In genomic region chrX:5744992-5745732, dm6 we compare ENCODE assay signal across 1 fruit fly cellular context.
TF ChIP-seq lines count a peak whose summit lies in the region.

No protein-coding gene starts in this region.

TF ChIP-seq in whole organism, embryonic, 481 proteins besides CTCF, POLR2A, EP300 and RAD21 (continued from another document and continues in another):
- TF ChIP-seq CG6175 (GFP tag; IDR thresholded peaks at IDR 0.05; lab: Robert Waterston, UW), result peak; percentile 68
- TF ChIP-seq salm (tag; optimal IDR thresholded peaks at IDR 0.05; lab: Kevin White, UChicago), result no peak
- TF ChIP-seq shn (GFP tag; optimal IDR thresholded peaks at IDR 0.05; lab: Kevin White, UChicago), result no peak
- no peak for TF ChIP-seq NC2β (GFP tag; optimal IDR thresholded peaks at IDR 0.05; lab: Kevin White, UChicago)
- no peak for TF ChIP-seq CG9817 (tag; optimal IDR thresholded peaks at IDR 0.05; lab: Kevin White, UChicago)
- TF ChIP-seq CG12155 (GFP tag; optimal IDR thresholded peaks at IDR 0.05; lab: Kevin White, UChicago), result peak; percentile 49
- peak; percentile 42 for TF ChIP-seq CG9437 (GFP tag; optimal IDR thresholded peaks at IDR 0.05; lab: Kevin White, UChicago)
- peak; percentile 23 for TF ChIP-seq zfh2 (GFP tag; optimal IDR thresholded peaks at IDR 0.05; lab: Kevin White, UChicago)
- no peak for TF ChIP-seq CG30020 (tag; optimal IDR thresholded peaks at IDR 0.05; lab: Kevin White, UChicago)
- no peak for TF ChIP-seq ato (GFP tag; IDR thresholded peaks at IDR 0.05; lab: Robert Waterston, UW; ENCODE audit: partially characterized antibody)
- no peak for TF ChIP-seq ara (GFP tag; IDR thresholded peaks at IDR 0.05; lab: Robert Waterston, UW)
- peak; percentile 65 for TF ChIP-seq vnd (GFP tag; IDR thresholded peaks at IDR 0.05; lab: Robert Waterston, UW; ENCODE audit: partially characterized antibody)
- no peak for TF ChIP-seq CG10654 (GFP tag; optimal IDR thresholded peaks at IDR 0.05; lab: Kevin White, UChicago)
- TF ChIP-seq ttk (GFP tag; IDR thresholded peaks at IDR 0.05; lab: Robert Waterston, UW), result no peak
- TF ChIP-seq CG5180 (GFP tag; optimal IDR thresholded peaks at IDR 0.05; lab: Kevin White, UChicago), result no peak
- peak; percentile 0 for TF ChIP-seq disco-r (GFP tag; optimal IDR thresholded peaks at IDR 0.05; lab: Kevin White, UChicago)
- peak in 1 of 2 experiments; percentile 93 for TF ChIP-seq Pdp1 (GFP tag; optimal IDR thresholded peaks at IDR 0.05; lab: Kevin White, UChicago)
- TF ChIP-seq CG7271 (tag; optimal IDR thresholded peaks at IDR 0.05; lab: Kevin White, UChicago), result no peak
- peak; percentile 19 for TF ChIP-seq CG7839 (tag; optimal IDR thresholded peaks at IDR 0.05; lab: Kevin White, UChicago)
- no peak for TF ChIP-seq Bdp1 (GFP tag; optimal IDR thresholded peaks at IDR 0.05; lab: Kevin White, UChicago)
- peak; percentile 53 for TF ChIP-seq maf-S (GFP tag; optimal IDR thresholded peaks at IDR 0.05; lab: Kevin White, UChicago)
- TF ChIP-seq CG8944 (GFP tag; optimal IDR thresholded peaks at IDR 0.05; lab: Kevin White, UChicago), result no peak
- 0 out of 2 replicates have a peak, but pooled peaks have one; percentile 35 for TF ChIP-seq Ptx1 (GFP tag; IDR thresholded peaks at IDR 0.05; lab: Robert Waterston, UW)
- no peak for TF ChIP-seq CG2875 (GFP tag; optimal IDR thresholded peaks at IDR 0.05; lab: Kevin White, UChicago)
- TF ChIP-seq tio (GFP tag; optimal IDR thresholded peaks at IDR 0.05; lab: Kevin White, UChicago), result peak; percentile 12
- no peak for TF ChIP-seq CG10274 (GFP tag; optimal IDR thresholded peaks at IDR 0.05; lab: Kevin White, UChicago)
- TF ChIP-seq bbx (GFP tag; IDR thresholded peaks at IDR 0.05; lab: Robert Waterston, UW; ENCODE audit: partially characterized antibody), result peak; percentile 46
- peak; percentile 22 for TF ChIP-seq CG15011 (GFP tag; optimal IDR thresholded peaks at IDR 0.05; lab: Kevin White, UChicago)
- TF ChIP-seq scrt (GFP tag; optimal IDR thresholded peaks at IDR 0.05; lab: Kevin White, UChicago), result no peak
- no peak for TF ChIP-seq usp (GFP tag; optimal IDR thresholded peaks at IDR 0.05; lab: Kevin White, UChicago)
- TF ChIP-seq Oli (tag; optimal IDR thresholded peaks at IDR 0.05; lab: Kevin White, UChicago), result peak; percentile 23
- TF ChIP-seq Lpt (GFP tag; optimal IDR thresholded peaks at IDR 0.05; lab: Kevin White, UChicago), result no peak
- TF ChIP-seq grau (tag; optimal IDR thresholded peaks at IDR 0.05; lab: Kevin White, UChicago), result peak; percentile 9
- TF ChIP-seq ac (GFP tag; optimal IDR thresholded peaks at IDR 0.05; lab: Kevin White, UChicago), result no peak
- TF ChIP-seq chif (GFP tag; optimal IDR thresholded peaks at IDR 0.05; lab: Kevin White, UChicago), result peak in 1 of 2 experiments; percentile 41
- no peak for TF ChIP-seq org-1 (GFP tag; optimal IDR thresholded peaks at IDR 0.05; lab: Kevin White, UChicago)
- TF ChIP-seq croc (GFP tag; conservative IDR thresholded peaks at IDR 0.05; lab: Robert Waterston, UW), result no peak
- 0 out of 3 replicates have a peak, but pooled peaks have one; percentile 18 for TF ChIP-seq tgo (GFP tag; IDR thresholded peaks at IDR 0.05; lab: Robert Waterston, UW)
- TF ChIP-seq CG10366 (GFP tag; IDR thresholded peaks at IDR 0.05; lab: Robert Waterston, UW), result peak; percentile 10; the same call in 1 of the 2 replicates
- TF ChIP-seq E2f1 (GFP tag; IDR thresholded peaks at IDR 0.05; lab: Robert Waterston, UW), result no peak
- no peak for TF ChIP-seq gsb-n (tag; optimal IDR thresholded peaks at IDR 0.05; lab: Kevin White, UChicago)
- TF ChIP-seq bsh (GFP tag; optimal IDR thresholded peaks at IDR 0.05; lab: Kevin White, UChicago), result no peak
- no peak for TF ChIP-seq Ssrp (tag; optimal IDR thresholded peaks at IDR 0.05; lab: Kevin White, UChicago)
- TF ChIP-seq HLH54F (GFP tag; optimal IDR thresholded peaks at IDR 0.05; lab: Kevin White, UChicago), result no peak
- TF ChIP-seq lola (GFP tag; optimal IDR thresholded peaks at IDR 0.05; lab: Kevin White, UChicago), result peak in 1 of 3 experiments; percentile 24
- TF ChIP-seq Nf-YB (GFP tag; optimal IDR thresholded peaks at IDR 0.05; lab: Kevin White, UChicago), result no peak
- no peak for TF ChIP-seq ap (GFP tag; IDR thresholded peaks at IDR 0.05; lab: Robert Waterston, UW)
- TF ChIP-seq CG4282 (GFP tag; optimal IDR thresholded peaks at IDR 0.05; lab: Kevin White, UChicago), result no peak
- peak; percentile 38 for TF ChIP-seq CG32532 (GFP tag; IDR thresholded peaks at IDR 0.05; lab: Robert Waterston, UW)
- no peak for TF ChIP-seq CG1647 (GFP tag; optimal IDR thresholded peaks at IDR 0.05; lab: Kevin White, UChicago)
- no peak for TF ChIP-seq Sox102F (GFP tag; optimal IDR thresholded peaks at IDR 0.05; lab: Kevin White, UChicago)
- TF ChIP-seq CG7357 (GFP tag; IDR thresholded peaks at IDR 0.05; lab: Robert Waterston, UW), result 0 out of 3 replicates have a peak, but pooled peaks have one; percentile 22
- no peak for TF ChIP-seq ranshi (GFP tag; IDR thresholded peaks at IDR 0.05; lab: Robert Waterston, UW)
- peak; percentile 4 for TF ChIP-seq CG4820 (GFP tag; optimal IDR thresholded peaks at IDR 0.05; lab: Kevin White, UChicago)
- TF ChIP-seq CG18011 (GFP tag; optimal IDR thresholded peaks at IDR 0.05; lab: Kevin White, UChicago), result no peak
- TF ChIP-seq CG12219 (GFP tag; optimal IDR thresholded peaks at IDR 0.05; lab: Kevin White, UChicago), result no peak
- no peak for TF ChIP-seq MESR4 (GFP tag; optimal IDR thresholded peaks at IDR 0.05; lab: Kevin White, UChicago)
- TF ChIP-seq Trl (optimal IDR thresholded peaks at IDR 0.05; lab: Kevin White, UChicago), result peak in 1 of 2 experiments; percentile 11
- TF ChIP-seq Trl (GFP tag; optimal IDR thresholded peaks at IDR 0.05; lab: Kevin White, UChicago), result no peak
- TF ChIP-seq CG11247 (GFP tag; IDR thresholded peaks at IDR 0.05; lab: Robert Waterston, UW), result no peak
- TF ChIP-seq tll (GFP tag; optimal IDR thresholded peaks at IDR 0.05; lab: Kevin White, UChicago), result no peak
- TF ChIP-seq Oaz (GFP tag; IDR thresholded peaks at IDR 0.05; lab: Robert Waterston, UW), result no peak
- TF ChIP-seq dpn (GFP tag; optimal IDR thresholded peaks at IDR 0.05; lab: Kevin White, UChicago), result peak in 1 of 2 experiments; percentile 4
- peak; percentile 30 for TF ChIP-seq CG1529 (GFP tag; optimal IDR thresholded peaks at IDR 0.05; lab: Kevin White, UChicago)
- TF ChIP-seq CG3995 (GFP tag; optimal IDR thresholded peaks at IDR 0.05; lab: Kevin White, UChicago), result no peak
- 0 out of 2 replicates have a peak, but pooled peaks have one; percentile 7 for TF ChIP-seq vvl (GFP tag; IDR thresholded peaks at IDR 0.05; lab: Robert Waterston, UW)
- peak; percentile 66 for TF ChIP-seq CG2120 (GFP tag; optimal IDR thresholded peaks at IDR 0.05; lab: Kevin White, UChicago)
- TF ChIP-seq corto (GFP tag; optimal IDR thresholded peaks at IDR 0.05; lab: Kevin White, UChicago), result no peak
- TF ChIP-seq Hr3 (GFP tag; optimal IDR thresholded peaks at IDR 0.05; lab: Kevin White, UChicago), result no peak
- TF ChIP-seq sna (GFP tag; IDR thresholded peaks at IDR 0.05; lab: Robert Waterston, UW; ENCODE audit: partially characterized antibody), result 0 out of 2 replicates have a peak, but pooled peaks have one; percentile 43
- no peak for TF ChIP-seq kay (GFP tag; optimal IDR thresholded peaks at IDR 0.05; lab: Kevin White, UChicago)
- TF ChIP-seq tin (GFP tag; optimal IDR thresholded peaks at IDR 0.05; lab: Kevin White, UChicago), result peak; percentile 12
- no peak for TF ChIP-seq Chrac-16 (GFP tag; optimal IDR thresholded peaks at IDR 0.05; lab: Kevin White, UChicago)
- no peak for TF ChIP-seq wdn (GFP tag; IDR thresholded peaks at IDR 0.05; lab: Robert Waterston, UW)
- no peak for TF ChIP-seq pan (optimal IDR thresholded peaks at IDR 0.05; lab: Kevin White, UChicago)
- peak in 1 of 2 experiments; percentile 38 for TF ChIP-seq pan (GFP tag; optimal IDR thresholded peaks at IDR 0.05 in 1 of 2, IDR thresholded peaks at IDR 0.05 in 1 of 2)
- peak; percentile 79 for TF ChIP-seq CG1832 (GFP tag; optimal IDR thresholded peaks at IDR 0.05; lab: Kevin White, UChicago)
- TF ChIP-seq cg (GFP tag; optimal IDR thresholded peaks at IDR 0.05; lab: Kevin White, UChicago), result no peak
- TF ChIP-seq hbn (GFP tag; IDR thresholded peaks at IDR 0.05; lab: Robert Waterston, UW; ENCODE audit: partially characterized antibody), result peak; percentile 47
- no peak for TF ChIP-seq CG10209 (GFP tag; optimal IDR thresholded peaks at IDR 0.05; lab: Kevin White, UChicago)
- TF ChIP-seq CG3838 (GFP tag; optimal IDR thresholded peaks at IDR 0.05; lab: Kevin White, UChicago), result no peak
- TF ChIP-seq dysf (GFP tag; IDR thresholded peaks at IDR 0.05; lab: Robert Waterston, UW), result no peak
- peak; percentile 73 for TF ChIP-seq CG13287 (GFP tag; IDR thresholded peaks at IDR 0.05; lab: Robert Waterston, UW; ENCODE audit: partially characterized antibody)
- TF ChIP-seq cato (GFP tag; optimal IDR thresholded peaks at IDR 0.05; lab: Kevin White, UChicago; ENCODE audit: borderline replicate concordance), result no peak
- peak; percentile 51; the same call in 1 of the 3 replicates for TF ChIP-seq mld (GFP tag; IDR thresholded peaks at IDR 0.05; lab: Robert Waterston, UW; ENCODE audit: partially characterized antibody)
- no peak for TF ChIP-seq CG13775 (GFP tag; optimal IDR thresholded peaks at IDR 0.05; lab: Kevin White, UChicago)
- peak; percentile 61; the same call in 1 of the 4 replicates for TF ChIP-seq Gug (GFP tag; IDR thresholded peaks at IDR 0.05; lab: Robert Waterston, UW)
- TF ChIP-seq row (GFP tag; IDR thresholded peaks at IDR 0.05; lab: Robert Waterston, UW), result peak; percentile 81
- TF ChIP-seq CG17186 (GFP tag; optimal IDR thresholded peaks at IDR 0.05; lab: Kevin White, UChicago), result no peak
- no peak for TF ChIP-seq crc (GFP tag; optimal IDR thresholded peaks at IDR 0.05; lab: Kevin White, UChicago)
- TF ChIP-seq slou (GFP tag; optimal IDR thresholded peaks at IDR 0.05; lab: Kevin White, UChicago), result no peak
- TF ChIP-seq CG30431 (GFP tag; optimal IDR thresholded peaks at IDR 0.05; lab: Kevin White, UChicago), result no peak
- no peak for TF ChIP-seq HLH3B (GFP tag; IDR thresholded peaks at IDR 0.05; lab: Robert Waterston, UW)
- no peak for TF ChIP-seq CG11085 (GFP tag; IDR thresholded peaks at IDR 0.05; lab: Robert Waterston, UW)
- TF ChIP-seq Fer1 (GFP tag; optimal IDR thresholded peaks at IDR 0.05; lab: Kevin White, UChicago), result no peak
- no peak for TF ChIP-seq Dfd (GFP tag; optimal IDR thresholded peaks at IDR 0.05; lab: Kevin White, UChicago)
- no peak for TF ChIP-seq en (GFP tag; optimal IDR thresholded peaks at IDR 0.05; lab: Kevin White, UChicago)
- TF ChIP-seq CG18599 (GFP tag; optimal IDR thresholded peaks at IDR 0.05; lab: Kevin White, UChicago), result peak; percentile 41
- no peak for TF ChIP-seq fu2 (GFP tag; optimal IDR thresholded peaks at IDR 0.05; lab: Kevin White, UChicago)
- TF ChIP-seq CG6854 (GFP tag; optimal IDR thresholded peaks at IDR 0.05; lab: Kevin White, UChicago), result no peak
- peak; percentile 38 for TF ChIP-seq CG2678 (tag; optimal IDR thresholded peaks at IDR 0.05; lab: Kevin White, UChicago)
- peak; percentile 17 for TF ChIP-seq az2 (GFP tag; optimal IDR thresholded peaks at IDR 0.05; lab: Kevin White, UChicago)
- no peak for TF ChIP-seq Hmx (GFP tag; optimal IDR thresholded peaks at IDR 0.05; lab: Kevin White, UChicago)
- TF ChIP-seq Dp (GFP tag; optimal IDR thresholded peaks at IDR 0.05; lab: Kevin White, UChicago), result no peak
- no peak for TF ChIP-seq CG5953 (GFP tag; IDR thresholded peaks at IDR 0.05; lab: Robert Waterston, UW)
- no peak for TF ChIP-seq Fer3 (tag; optimal IDR thresholded peaks at IDR 0.05; lab: Kevin White, UChicago)
- TF ChIP-seq CG13424 (tag; optimal IDR thresholded peaks at IDR 0.05; lab: Kevin White, UChicago), result peak; percentile 43
- TF ChIP-seq her (GFP tag; optimal IDR thresholded peaks at IDR 0.05; lab: Kevin White, UChicago), result peak; percentile 9
- no peak for TF ChIP-seq luna (GFP tag; optimal IDR thresholded peaks at IDR 0.05; lab: Kevin White, UChicago)
- TF ChIP-seq CG13123 (GFP tag; optimal IDR thresholded peaks at IDR 0.05; lab: Kevin White, UChicago), result no peak
- TF ChIP-seq ase (GFP tag; IDR thresholded peaks at IDR 0.05; lab: Robert Waterston, UW), result no peak
- no peak for TF ChIP-seq emc (GFP tag; optimal IDR thresholded peaks at IDR 0.05; lab: Kevin White, UChicago)
- TF ChIP-seq lmd (GFP tag; IDR thresholded peaks at IDR 0.05; lab: Robert Waterston, UW), result no peak
- TF ChIP-seq CG2116 (GFP tag; optimal IDR thresholded peaks at IDR 0.05; lab: Kevin White, UChicago), result no peak
- peak; percentile 62 for TF ChIP-seq amos (GFP tag; IDR thresholded peaks at IDR 0.05; lab: Robert Waterston, UW; ENCODE audit: partially characterized antibody)
- TF ChIP-seq CG11695 (GFP tag; IDR thresholded peaks at IDR 0.05; lab: Robert Waterston, UW), result 0 out of 3 replicates have a peak, but pooled peaks have one; percentile 8
- TF ChIP-seq CG14710 (tag; optimal IDR thresholded peaks at IDR 0.05; lab: Kevin White, UChicago), result peak; percentile 2
- peak; percentile 38 for TF ChIP-seq CG8924 (tag; optimal IDR thresholded peaks at IDR 0.05; lab: Kevin White, UChicago)
- TF ChIP-seq YL-1 (GFP tag; optimal IDR thresholded peaks at IDR 0.05; lab: Kevin White, UChicago), result no peak
- TF ChIP-seq dmrt99B (tag; optimal IDR thresholded peaks at IDR 0.05; lab: Kevin White, UChicago), result no peak
- TF ChIP-seq HmgD (GFP tag; optimal IDR thresholded peaks at IDR 0.05; lab: Kevin White, UChicago), result no peak
- no peak for TF ChIP-seq Spps (tag; optimal IDR thresholded peaks at IDR 0.05; lab: Kevin White, UChicago)
- TF ChIP-seq Rx (GFP tag; IDR thresholded peaks at IDR 0.05; lab: Robert Waterston, UW), result peak; percentile 12; the same call in 1 of the 2 replicates
- no peak for TF ChIP-seq Fer2 (tag; optimal IDR thresholded peaks at IDR 0.05; lab: Kevin White, UChicago)
- no peak for TF ChIP-seq CG3281 (GFP tag; optimal IDR thresholded peaks at IDR 0.05; lab: Kevin White, UChicago)
- peak; percentile 71 for TF ChIP-seq chm (GFP tag; IDR thresholded peaks at IDR 0.05; lab: Robert Waterston, UW)
- TF ChIP-seq Lim3 (GFP tag; IDR thresholded peaks at IDR 0.05; lab: Robert Waterston, UW), result no peak
- no peak for TF ChIP-seq dmrt11E (tag; optimal IDR thresholded peaks at IDR 0.05; lab: Kevin White, UChicago)
- TF ChIP-seq kni (GFP tag; optimal IDR thresholded peaks at IDR 0.05; lab: Kevin White, UChicago), result no peak
- no peak for TF ChIP-seq CkIIα-i1 (GFP tag; IDR thresholded peaks at IDR 0.05; lab: Robert Waterston, UW)
- TF ChIP-seq Hsf (GFP tag; optimal IDR thresholded peaks at IDR 0.05; lab: Kevin White, UChicago), result peak; percentile 3
- TF ChIP-seq seq (GFP tag; IDR thresholded peaks at IDR 0.05; lab: Robert Waterston, UW), result no peak; the same call in 1 of the 2 replicates
- no peak for TF ChIP-seq fd3F (GFP tag; optimal IDR thresholded peaks at IDR 0.05; lab: Kevin White, UChicago)
